Worm (Caenorhabditis elegans): ENCODE measurements around the gene T26E4.3.
"Not testable (repeated sequence)": the region's sequence is repeated elsewhere in the genome, so short reads cannot be mapped to it uniquely, and the experiment has no call there.

DNA sequence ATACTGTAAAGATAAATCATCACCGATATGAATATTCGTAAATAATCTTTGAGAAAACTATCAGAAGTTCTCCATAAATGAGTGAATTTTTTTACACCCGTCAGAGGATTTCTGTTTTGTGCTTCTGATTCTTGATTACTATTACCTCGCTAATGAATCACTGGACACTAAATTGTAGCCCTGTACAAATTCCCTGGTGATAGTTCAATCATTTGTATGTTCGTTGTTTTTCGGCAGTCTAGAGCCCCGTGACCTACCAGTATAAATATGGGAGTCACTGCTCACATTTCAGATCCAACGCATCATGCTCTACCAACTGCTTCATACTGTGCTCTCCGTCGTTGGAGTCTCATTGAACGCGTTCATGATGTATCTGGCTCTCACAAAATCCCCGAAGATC is 20.5 kb downstream of the T26E4.3 start, which contains the start of gene srd-27:
- TF ChIP-seq him-1, dao-5 (tag; optimal IDR thresholded peaks at IDR 0.05): not testable (repeated sequence)

Measured in whole organism, L4/young adult.